Worm (Caenorhabditis elegans) whole organism, young adult: ENCODE measurements around the gene nlp-67.
A peak's percentile ranks its signal among the peaks of the same experiment; 100 is the strongest.

ENCODE experiments used
- B0019.2 ChIP-seq: fragments of 200-800 bp; sonication (Bioruptor generic); conservative IDR thresholded peaks from 2 replicates; pipeline ENCODE4 v1.3.6; 2022; ENCODE audit warnings: missing genetic modification reagents, missing genetic modification characterization, missing compliant biosample characterization
- C17E4.6 ChIP-seq: fragments of 200-800 bp; sonication (Bioruptor generic); IDR thresholded peaks from 2 replicates; pipeline ENCODE4 v1.3.6; 2022; ENCODE audit warnings: missing genetic modification reagents, missing genetic modification characterization, missing compliant biosample characterization
- D2030.7 ChIP-seq: fragments of 200-800 bp; sonication (Bioruptor generic); IDR thresholded peaks from 2 replicates; pipeline ENCODE4 v1.3.6; 2022; ENCODE audit warnings: missing genetic modification reagents, missing genetic modification characterization, missing compliant biosample characterization
- F10E7.11 ChIP-seq: sonication (generic microtip); optimal IDR thresholded peaks from 2 replicates; lab custom pipeline; 2017; ENCODE audit warnings: mild to moderate bottlenecking, missing genetic modification characterization, moderate library complexity, missing compliant biosample characterization
- F23B12.7 ChIP-seq: sonication (generic microtip); optimal IDR thresholded peaks from 2 replicates; lab custom pipeline; 2017; ENCODE audit warnings: missing genetic modification characterization, mild to moderate bottlenecking, missing compliant biosample characterization, antibody characterized with exemption, moderate library complexity; ENCODE audit not compliant: insufficient read depth
- F33H1.4 ChIP-seq: fragments of 200-800 bp; sonication (Bioruptor generic); IDR thresholded peaks from 2 replicates; pipeline ENCODE4 v1.3.6; 2022; ENCODE audit warnings: missing genetic modification reagents, missing genetic modification characterization, missing compliant biosample characterization
- F49E8.2 ChIP-seq: sonication (generic microtip); optimal IDR thresholded peaks from 3 replicates; lab custom pipeline; 2017; ENCODE audit warnings: missing genetic modification characterization, mild to moderate bottlenecking, missing compliant biosample characterization, antibody characterized with exemption, moderate library complexity; ENCODE audit not compliant: insufficient read depth
- K11D2.4 ChIP-seq: fragments of 200-800 bp; sonication (Bioruptor generic); IDR thresholded peaks from 2 replicates; pipeline ENCODE4 v1.3.6; 2022; ENCODE audit warnings: missing genetic modification reagents, missing genetic modification characterization, missing compliant biosample characterization
- K12H6.12 ChIP-seq: fragments of 200-800 bp; sonication (Bioruptor generic); optimal IDR thresholded peaks from 2 replicates; lab custom pipeline; 2018; ENCODE audit warnings: mild to moderate bottlenecking, missing genetic modification characterization, missing compliant biosample characterization
- T07F8.4 ChIP-seq: sonication (generic microtip); optimal IDR thresholded peaks from 2 replicates; lab custom pipeline; 2016; ENCODE audit warnings: mild to moderate bottlenecking, missing genetic modification characterization, moderate library complexity, missing compliant biosample characterization
- Y53F4B.3 ChIP-seq: fragments of 200-800 bp; sonication (Bioruptor generic); IDR thresholded peaks from 2 replicates; pipeline ENCODE4 v1.3.6; 2022; ENCODE audit warnings: missing genetic modification reagents, missing genetic modification characterization, missing compliant biosample characterization
- Y95B8A.8 ChIP-seq: fragments of 200-800 bp; sonication (Bioruptor generic); IDR thresholded peaks from 2 replicates; pipeline ENCODE4 v1.3.6; 2022; ENCODE audit warnings: missing genetic modification reagents, missing genetic modification characterization, missing compliant biosample characterization
- ama-1 ChIP-seq, 3 experiments: fragments of 150-350 bp in 1 of 3; sonication (generic microtip) in 2 of 3; optimal IDR thresholded peaks; 2 replicates each; lab custom pipeline; 2014 to 2018; ENCODE audit warnings: missing biosample characterization in 2 of 3, missing genetic modification characterization in 2 of 3, missing genetic modification reagents in 2 of 3
- aptf-2 ChIP-seq: fragments of 200-800 bp; sonication (Bioruptor generic); conservative IDR thresholded peaks from 2 replicates; pipeline ENCODE4 v1.3.6; 2022; ENCODE audit warnings: missing genetic modification reagents, missing genetic modification characterization, missing compliant biosample characterization
- aptf-3 ChIP-seq: fragments of 200-800 bp; sonication (Bioruptor generic); IDR thresholded peaks from 2 replicates; pipeline ENCODE4 v1.3.6; 2022; ENCODE audit warnings: missing genetic modification characterization, missing compliant biosample characterization
- athp-1 ChIP-seq: sonication (generic microtip); optimal IDR thresholded peaks from 2 replicates; lab custom pipeline; 2017; ENCODE audit warnings: mild to moderate bottlenecking, missing genetic modification characterization, missing compliant biosample characterization
- attf-5 ChIP-seq: fragments of 200-800 bp; sonication (Bioruptor generic); optimal IDR thresholded peaks from 2 replicates; lab custom pipeline; 2018; ENCODE audit warnings: mild to moderate bottlenecking, missing genetic modification characterization, missing compliant biosample characterization
- ceh-27 ChIP-seq: fragments of 200-800 bp; sonication (Bioruptor generic); optimal IDR thresholded peaks from 2 replicates; lab custom pipeline; 2018; ENCODE audit warnings: mild to moderate bottlenecking, missing genetic modification characterization, moderate library complexity, missing compliant biosample characterization
- ceh-40 ChIP-seq: fragments of 200-800 bp; sonication (Bioruptor generic); IDR thresholded peaks from 2 replicates; pipeline ENCODE4 v1.3.6; 2022; ENCODE audit warnings: missing genetic modification characterization, missing compliant biosample characterization
- chd-7 ChIP-seq: sonication (generic microtip); optimal IDR thresholded peaks from 2 replicates; lab custom pipeline; 2016; ENCODE audit warnings: mild to moderate bottlenecking, missing genetic modification characterization, moderate library complexity, missing compliant biosample characterization
- dox-1 ChIP-seq: fragments of 200-800 bp; sonication (Bioruptor generic); IDR thresholded peaks from 2 replicates; pipeline ENCODE4 v1.3.6; 2022; ENCODE audit warnings: missing genetic modification reagents, missing genetic modification characterization, missing compliant biosample characterization
- dpff-1 ChIP-seq: sonication (generic microtip); optimal IDR thresholded peaks from 2 replicates; lab custom pipeline; 2017; ENCODE audit warnings: mild to moderate bottlenecking, missing genetic modification characterization, missing compliant biosample characterization
- egrh-3 ChIP-seq: fragments of 200-800 bp; sonication (Bioruptor generic); IDR thresholded peaks from 2 replicates; pipeline ENCODE4 v1.3.6; 2022; ENCODE audit warnings: missing genetic modification reagents, missing genetic modification characterization, missing compliant biosample characterization
- ekl-4 ChIP-seq: fragments of 200-800 bp; sonication (Bioruptor generic); IDR thresholded peaks from 2 replicates; pipeline ENCODE4 v1.3.6; 2022; ENCODE audit warnings: missing genetic modification reagents, missing genetic modification characterization, missing compliant biosample characterization
- fkh-3 ChIP-seq: sonication (generic microtip); optimal IDR thresholded peaks from 2 replicates; lab custom pipeline; 2016; ENCODE audit warnings: mild to moderate bottlenecking, missing genetic modification characterization, missing compliant biosample characterization
- gei-17 ChIP-seq: fragments of 200-800 bp; sonication (Bioruptor generic); optimal IDR thresholded peaks from 2 replicates; lab custom pipeline; 2018; ENCODE audit warnings: mild to moderate bottlenecking, missing genetic modification characterization, missing compliant biosample characterization
- him-1 ChIP-seq: sonication (generic microtip); optimal IDR thresholded peaks from 2 replicates; lab custom pipeline; 2016; ENCODE audit warnings: missing genotype, missing genetic modification reagents, missing genetic modification characterization, missing compliant biosample characterization
- hlh-12 ChIP-seq: sonication (generic microtip); optimal IDR thresholded peaks from 2 replicates; lab custom pipeline; 2016; ENCODE audit warnings: missing genetic modification characterization, missing compliant biosample characterization
- lin-54 ChIP-seq: fragments of 200-800 bp; sonication (Bioruptor generic); optimal IDR thresholded peaks from 2 replicates; lab custom pipeline; 2018; ENCODE audit warnings: mild to moderate bottlenecking, missing genetic modification characterization, missing compliant biosample characterization
- lsy-27 ChIP-seq: sonication (generic microtip); optimal IDR thresholded peaks from 2 replicates; lab custom pipeline; 2017; ENCODE audit warnings: missing genetic modification characterization, mild to moderate bottlenecking, missing compliant biosample characterization, antibody characterized with exemption, missing genotype, borderline replicate concordance; ENCODE audit not compliant: insufficient read depth
- madf-3 ChIP-seq: fragments of 200-800 bp; sonication (Bioruptor generic); IDR thresholded peaks from 2 replicates; pipeline ENCODE4 v1.3.6; 2022; ENCODE audit warnings: missing genetic modification reagents, missing genetic modification characterization, missing compliant biosample characterization
- madf-8 ChIP-seq: fragments of 200-800 bp; sonication (Bioruptor generic); conservative IDR thresholded peaks from 2 replicates; pipeline ENCODE4 v1.3.6; 2022; ENCODE audit warnings: missing genetic modification reagents, missing genetic modification characterization, missing compliant biosample characterization
- mcd-1 ChIP-seq: fragments of 200-800 bp; sonication (Bioruptor generic); IDR thresholded peaks from 2 replicates; pipeline ENCODE4 v1.3.6; 2022; ENCODE audit warnings: missing genetic modification reagents, missing genetic modification characterization, missing compliant biosample characterization
- mel-28 ChIP-seq: sonication (generic microtip); optimal IDR thresholded peaks from 2 replicates; lab custom pipeline; 2016; ENCODE audit warnings: borderline replicate concordance, mild to moderate bottlenecking, missing genetic modification characterization, missing compliant biosample characterization
- mes-4 ChIP-seq: sonication (generic microtip); optimal IDR thresholded peaks from 2 replicates; lab custom pipeline; 2016; ENCODE audit warnings: missing genotype, missing genetic modification characterization, missing compliant biosample characterization
- nfya-2 ChIP-seq: fragments of 200-800 bp; sonication (Bioruptor generic); IDR thresholded peaks from 2 replicates; pipeline ENCODE4 v1.3.6; 2022; ENCODE audit warnings: missing genetic modification reagents, missing genetic modification characterization, missing compliant biosample characterization
- nfyb-1 ChIP-seq: fragments of 200-800 bp; sonication (Bioruptor generic); IDR thresholded peaks from 2 replicates; pipeline ENCODE4 v1.3.6; 2022; ENCODE audit warnings: missing genetic modification reagents, missing genetic modification characterization, missing compliant biosample characterization
- nhr-27 ChIP-seq: fragments of 200-800 bp; sonication (Bioruptor generic); optimal IDR thresholded peaks from 2 replicates; lab custom pipeline; 2018; ENCODE audit warnings: mild to moderate bottlenecking, missing genetic modification characterization, moderate library complexity, missing compliant biosample characterization
- nhr-90 ChIP-seq: sonication (generic microtip); optimal IDR thresholded peaks from 2 replicates; lab custom pipeline; 2016; ENCODE audit warnings: missing genotype, mild to moderate bottlenecking, missing genetic modification characterization, missing compliant biosample characterization
- sea-2 ChIP-seq: fragments of 200-800 bp; sonication (Bioruptor generic); IDR thresholded peaks from 2 replicates; pipeline ENCODE4 v1.3.6; 2022; ENCODE audit warnings: missing genetic modification characterization, missing compliant biosample characterization
- snpc-3.4 ChIP-seq: sonication (generic microtip); optimal IDR thresholded peaks from 2 replicates; lab custom pipeline; 2017; ENCODE audit warnings: missing genetic modification characterization, mild to moderate bottlenecking, missing compliant biosample characterization, antibody characterized with exemption, moderate library complexity, missing genotype, missing genetic modification reagents
- somi-1 ChIP-seq: fragments of 200-800 bp; sonication (Bioruptor generic); optimal IDR thresholded peaks from 2 replicates; lab custom pipeline; 2018; ENCODE audit warnings: mild to moderate bottlenecking, missing genetic modification characterization, missing compliant biosample characterization
- sptf-2 ChIP-seq: fragments of 200-800 bp; sonication (Bioruptor generic); optimal IDR thresholded peaks from 2 replicates; lab custom pipeline; 2018; ENCODE audit warnings: mild to moderate bottlenecking, missing genetic modification characterization, missing compliant biosample characterization
- tbp1 ChIP-seq: fragments of 200-800 bp; sonication (Bioruptor generic); optimal IDR thresholded peaks from 2 replicates; lab custom pipeline; 2018; ENCODE audit warnings: mild to moderate bottlenecking, missing genetic modification characterization, missing compliant biosample characterization
- tlf-1 ChIP-seq: fragments of 200-800 bp; sonication (Bioruptor generic); optimal IDR thresholded peaks from 2 replicates; lab custom pipeline; 2018; ENCODE audit warnings: mild to moderate bottlenecking, missing genetic modification characterization, missing compliant biosample characterization
- unc-130 ChIP-seq: sonication (generic microtip); optimal IDR thresholded peaks from 2 replicates; lab custom pipeline; 2016; ENCODE audit warnings: missing genetic modification reagents, missing genetic modification characterization, missing compliant biosample characterization
- ztf-22 ChIP-seq: fragments of 200-800 bp; sonication (Bioruptor generic); optimal IDR thresholded peaks from 2 replicates; lab custom pipeline; 2018; ENCODE audit warnings: mild to moderate bottlenecking, missing genetic modification characterization, moderate library complexity, missing compliant biosample characterization
- ztf-26 ChIP-seq: sonication (generic microtip); optimal IDR thresholded peaks from 2 replicates; lab custom pipeline; 2017; ENCODE audit warnings: missing genetic modification characterization, missing compliant biosample characterization
- ztf-6 ChIP-seq: fragments of 200-800 bp; sonication (Bioruptor generic); IDR thresholded peaks from 2 replicates; pipeline ENCODE4 v1.3.6; 2022; ENCODE audit warnings: missing genetic modification reagents, missing genetic modification characterization, missing compliant biosample characterization

nlp-67 gene

ce11 chrX:16209660-16210059 lies 25.5 kb downstream of the nlp-67 start (continued):
- TF ChIP-seq nfyb-1 (peak; percentile 93), hlh-12 (tag; lab: Kevin White, UChicago) (no peak), mes-4 (tag; lab: Kevin White, UChicago) (peak; percentile 68), madf-8 (GFP tag; lab: Robert Waterston, UW) (peak; percentile 51), aptf-2 (0 out of 2 replicates have a peak, but pooled peaks have one; percentile 26), chd-7 (tag; lab: Kevin White, UChicago) (peak; percentile 85), D2030.7 (GFP tag; lab: Robert Waterston, UW) (peak; percentile 80), fkh-3 (tag; lab: Kevin White, UChicago) (peak; percentile 91), dox-1 (peak; percentile 94), C17E4.6 (GFP tag; lab: Robert Waterston, UW) (peak; percentile 39; the same call in 1 of the 2 replicates), sptf-2 (GFP tag; lab: Kevin White, UChicago) (peak; percentile 79), gei-17 (GFP tag; lab: Kevin White, UChicago) (peak; percentile 94), ama-1 (optimal IDR thresholded peaks at IDR 0.05; lab: Kevin White, UChicago) (no peak), ama-1 (GFP tag; optimal IDR thresholded peaks at IDR 0.05; lab: Kevin White, UChicago) (peak; percentile 84), dpff-1 (tag; lab: Kevin White, UChicago) (no peak), somi-1 (GFP tag; lab: Kevin White, UChicago) (peak; percentile 75), him-1 (tag; lab: Kevin White, UChicago) (peak; percentile 37), nhr-90 (tag; lab: Kevin White, UChicago) (peak; percentile 73), Y95B8A.8 (peak; percentile 57; the same call in 1 of the 2 replicates), athp-1 (tag; lab: Kevin White, UChicago) (peak; percentile 71), ekl-4 (GFP tag; lab: Robert Waterston, UW) (peak; percentile 89), B0019.2 (GFP tag; lab: Robert Waterston, UW) (no peak), attf-5 (GFP tag; lab: Kevin White, UChicago) (peak; percentile 40), F10E7.11 (peak; percentile 77), lin-54 (GFP tag; lab: Kevin White, UChicago) (peak; percentile 77), lsy-27 (tag; lab: Kevin White, UChicago) (peak; percentile 80), mcd-1 (GFP tag; lab: Robert Waterston, UW) (peak; percentile 81), tlf-1 (peak; percentile 86), F23B12.7 (tag; lab: Kevin White, UChicago) (peak; percentile 88), ceh-27 (peak; percentile 87), ztf-22 (GFP tag; lab: Kevin White, UChicago) (peak; percentile 53), F49E8.2 (tag; lab: Kevin White, UChicago) (peak; percentile 47), T07F8.4 (tag; lab: Kevin White, UChicago) (peak; percentile 85), K12H6.12 (peak; percentile 69), ztf-26 (tag; lab: Kevin White, UChicago) (peak; percentile 93), snpc-3.4 (tag; lab: Kevin White, UChicago) (peak; percentile 86), F33H1.4 (0 out of 2 replicates have a peak, but pooled peaks have one; percentile 17), madf-3 (GFP tag; lab: Robert Waterston, UW) (peak; percentile 84), egrh-3 (peak; percentile 81)

DNA sequence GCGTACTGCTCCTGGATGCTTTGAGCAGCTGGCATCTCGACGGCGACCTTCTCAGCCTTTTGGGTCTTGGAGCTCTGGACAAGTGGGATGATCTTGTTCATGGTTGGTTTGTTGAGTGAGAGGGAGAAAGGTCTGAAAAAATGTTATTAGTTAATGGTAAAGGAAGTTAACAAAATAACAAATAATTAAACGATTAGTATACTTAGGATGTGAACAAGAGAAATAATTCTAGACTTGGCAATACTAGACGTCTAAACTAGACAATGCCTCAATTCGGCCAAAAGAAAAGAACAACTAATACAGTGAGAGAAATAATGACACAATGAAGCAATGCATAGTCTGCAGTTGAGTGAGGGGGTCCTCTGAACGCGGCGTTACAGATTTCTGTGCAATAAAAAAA lies 26.3 kb downstream of the nlp-67 start, which contains the start of gene R11.4:
R11.4 (minus strand) TSS at position 101 of the 400 bp plus-strand sequence.
- TF ChIP-seq aptf-3 (no peak), ceh-40 (GFP tag; lab: Robert Waterston, UW) (no peak), ztf-6 (GFP tag; lab: Robert Waterston, UW) (no peak), tbp1 (no peak), F33H1.4 (no peak), Y53F4B.3 (no peak), unc-130 (GFP tag; lab: Kevin White, UChicago) (no peak), attf-5 (GFP tag; lab: Kevin White, UChicago) (no peak), ztf-22 (GFP tag; lab: Kevin White, UChicago) (no peak), mel-28 (tag; lab: Kevin White, UChicago) (no peak), nhr-27 (tag; lab: Kevin White, UChicago) (no peak), dox-1 (no peak), sea-2 (GFP tag; lab: Robert Waterston, UW) (no peak), K11D2.4 (GFP tag; lab: Robert Waterston, UW) (no peak), nfya-2 (GFP tag; lab: Robert Waterston, UW) (no peak)
